2 worm cellular contexts compared by ENCODE assay signal in genomic region chrIII:13759691-13760090, ce11.
TF ChIP-seq lines count a peak whose summit lies in the region.

No protein-coding gene starts in this region.

TF ChIP-seq in whole organism, L4 larva, 104 proteins besides CTCF, POLR2A, EP300 and RAD21:
- TF ChIP-seq ceh-28 (tag; optimal IDR thresholded peaks at IDR 0.05; lab: Kevin White, UChicago) (no peak), set-16 (GFP tag; IDR thresholded peaks at IDR 0.05; lab: Robert Waterston, UW) (peak; percentile 69), aha-1 (tag; lab: Kevin White, UChicago) (peak; percentile 64)

TF ChIP-seq in whole organism, young adult, 124 proteins besides CTCF, POLR2A, EP300 and RAD21:
- no peak for TF ChIP-seq ceh-58 (GFP tag; IDR thresholded peaks at IDR 0.05; lab: Robert Waterston, UW)
- TF ChIP-seq F33H1.4 (GFP tag; IDR thresholded peaks at IDR 0.05; lab: Robert Waterston, UW), result no peak
- no peak for TF ChIP-seq F52B5.7 (tag; optimal IDR thresholded peaks at IDR 0.05; lab: Kevin White, UChicago)
- TF ChIP-seq D2030.7 (GFP tag; IDR thresholded peaks at IDR 0.05; lab: Robert Waterston, UW), result no peak
- no peak for TF ChIP-seq fkh-3 (tag; optimal IDR thresholded peaks at IDR 0.05; lab: Kevin White, UChicago)
- TF ChIP-seq hsf-1 (GFP tag; IDR thresholded peaks at IDR 0.05; lab: Robert Waterston, UW), result 0 out of 2 replicates have a peak, but pooled peaks have one; percentile 28
- TF ChIP-seq bed-1 (GFP tag; IDR thresholded peaks at IDR 0.05; lab: Robert Waterston, UW), result no peak
- TF ChIP-seq zfh-2 (GFP tag; conservative IDR thresholded peaks at IDR 0.05; lab: Robert Waterston, UW), result peak; percentile 55; the same call in 1 of the 2 replicates
- TF ChIP-seq snpc-1.1 (tag; optimal IDR thresholded peaks at IDR 0.05; lab: Kevin White, UChicago; ENCODE audit: insufficient read depth), result no peak
- no peak for TF ChIP-seq cebp-2 (GFP tag; IDR thresholded peaks at IDR 0.05; lab: Robert Waterston, UW)
- TF ChIP-seq aptf-3 (GFP tag; IDR thresholded peaks at IDR 0.05; lab: Robert Waterston, UW), result no peak
- no peak for TF ChIP-seq sdz-38 (tag; optimal IDR thresholded peaks at IDR 0.05; lab: Kevin White, UChicago)
- TF ChIP-seq ets-4 (GFP tag; optimal IDR thresholded peaks at IDR 0.05; lab: Kevin White, UChicago), result no peak
- no peak for TF ChIP-seq F10E7.11 (tag; optimal IDR thresholded peaks at IDR 0.05; lab: Kevin White, UChicago)
- TF ChIP-seq egrh-3 (GFP tag; IDR thresholded peaks at IDR 0.05; lab: Robert Waterston, UW), result 0 out of 2 replicates have a peak, but pooled peaks have one; percentile 12
- TF ChIP-seq zim-3 (tag; optimal IDR thresholded peaks at IDR 0.05; lab: Kevin White, UChicago), result no peak
- TF ChIP-seq unc-130 (GFP tag; optimal IDR thresholded peaks at IDR 0.05; lab: Kevin White, UChicago), result no peak
